Worm (Caenorhabditis elegans): Measurements from ENCODE around the gene drd-5.

Gene drd-5

DNA sequence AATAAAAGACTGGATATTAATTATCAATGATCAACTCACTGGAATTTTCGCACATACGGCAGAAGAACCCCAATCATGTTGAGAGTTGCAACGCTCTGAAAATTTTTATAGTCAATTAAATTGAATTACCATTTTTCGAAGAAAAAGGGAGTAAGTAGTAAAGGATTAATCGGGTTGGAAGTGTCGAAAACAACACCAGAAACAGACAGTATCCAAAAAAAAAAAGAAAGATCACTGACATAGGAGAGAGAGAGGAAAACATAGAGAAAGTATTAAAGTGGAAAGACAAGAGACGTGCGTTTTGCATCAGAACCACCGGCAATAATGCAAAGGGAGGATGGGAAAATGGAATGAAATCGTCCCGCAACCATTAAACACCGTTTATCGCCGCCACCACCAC, 43.8 kb downstream of the drd-5 start, which contains the start of gene inx-5:
Gene inx-5 (minus strand): TSS at position 101 of the 400 bp plus-strand sequence.
- no peak for TF ChIP-seq klf-2 (GFP tag; conservative IDR thresholded peaks at IDR 0.05)
- TF ChIP-seq med-1 (GFP tag; optimal IDR thresholded peaks at IDR 0.05; ENCODE audit: insufficient read depth), result no peak

DNA sequence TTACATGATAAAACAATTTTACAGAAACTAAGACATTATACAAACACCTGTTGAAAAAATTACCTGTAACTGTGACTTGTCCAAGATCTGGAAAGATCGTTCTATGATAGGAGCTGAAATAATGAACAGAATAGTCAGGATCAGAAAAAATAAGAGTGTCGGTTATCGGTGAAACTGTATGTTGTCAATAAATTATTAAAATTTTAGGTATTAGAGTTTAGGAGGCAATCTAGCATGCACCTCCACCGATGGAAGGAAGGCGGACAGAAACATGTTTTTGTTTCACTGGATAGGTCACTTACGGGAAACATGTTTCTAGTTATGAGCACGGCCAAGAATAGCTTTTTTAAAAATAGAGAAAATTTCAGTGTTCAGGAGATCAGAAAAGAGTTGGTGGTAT, 46.6 kb downstream of the drd-5 start, which contains the start of gene ced-13:
Gene ced-13 (minus strand): TSS at position 101 of the 400 bp plus-strand sequence.
- TF ChIP-seq med-1 (GFP tag; optimal IDR thresholded peaks at IDR 0.05; ENCODE audit: insufficient read depth) (no peak), ref-1 (GFP tag; conservative IDR thresholded peaks at IDR 0.05) (no peak), flt-1 (GFP tag; IDR thresholded peaks at IDR 0.05) (no peak), T22C8.4 (GFP tag; IDR thresholded peaks at IDR 0.05) (no peak), ztf-23 (GFP tag; IDR thresholded peaks at IDR 0.05) (no peak), cog-1 (tag; optimal IDR thresholded peaks at IDR 0.05) (no peak)

ce11 chrX:8297333-8297732, 48.8 kb downstream of the drd-5 start:
- no peak for TF ChIP-seq flt-1 (GFP tag; IDR thresholded peaks at IDR 0.05)
- no peak for TF ChIP-seq tab-1 (GFP tag; IDR thresholded peaks at IDR 0.05)
- TF ChIP-seq klf-2 (GFP tag; conservative IDR thresholded peaks at IDR 0.05), result no peak
- no peak for TF ChIP-seq med-1 (GFP tag; optimal IDR thresholded peaks at IDR 0.05; ENCODE audit: insufficient read depth)
- no peak for TF ChIP-seq ref-1 (GFP tag; conservative IDR thresholded peaks at IDR 0.05)
- TF ChIP-seq T22C8.4 (GFP tag; IDR thresholded peaks at IDR 0.05), result no peak
- TF ChIP-seq cog-1 (tag; optimal IDR thresholded peaks at IDR 0.05), result no peak
- TF ChIP-seq ztf-23 (GFP tag; IDR thresholded peaks at IDR 0.05), result no peak
- no peak for TF ChIP-seq ztf-29 (GFP tag; IDR thresholded peaks at IDR 0.05)
